Fruit fly (Drosophila melanogaster): ENCODE results near the gene yl.

The yl gene

DNA sequence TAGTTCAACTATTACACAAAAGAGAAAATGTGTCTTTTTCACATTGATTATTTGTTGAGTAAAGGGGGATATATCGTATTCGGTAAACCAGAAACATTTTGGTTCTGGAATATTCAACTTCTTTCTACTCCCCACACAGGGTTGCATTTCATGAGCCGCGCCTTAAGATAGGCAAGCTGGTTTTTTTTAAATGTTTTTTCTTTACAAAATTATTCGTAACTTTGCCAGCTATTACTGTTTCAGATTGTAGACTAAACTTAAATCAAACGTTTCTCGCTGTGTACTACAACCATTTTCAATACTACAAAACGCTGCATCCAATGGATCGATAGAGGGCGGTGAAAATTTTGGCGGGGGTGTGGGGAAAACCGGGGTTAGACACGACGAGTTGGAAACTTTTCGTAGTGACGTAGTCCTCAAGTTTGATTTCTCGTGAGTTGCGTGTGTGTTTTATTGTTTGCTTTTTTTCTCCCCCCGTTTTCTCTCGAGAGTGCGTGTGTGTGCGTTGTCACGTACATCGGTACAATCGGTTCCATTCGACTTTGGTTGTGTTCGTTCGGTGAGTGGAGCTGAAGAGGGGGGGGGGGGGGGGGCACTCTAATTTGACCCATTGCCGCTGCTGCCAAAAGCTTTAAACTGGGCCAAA, 20.6 kb downstream of the yl start:
- peak; percentile 81 for TF ChIP-seq Dfd (GFP tag; optimal IDR thresholded peaks at IDR 0.05)
- no peak for TF ChIP-seq Hnf4 (GFP tag; optimal IDR thresholded peaks at IDR 0.05)

dm6 chrX:14214505-14215449, 21.8 kb downstream of the yl start:
- TF ChIP-seq usp (GFP tag; optimal IDR thresholded peaks at IDR 0.05) = no peak
- TF ChIP-seq Sp1 (GFP tag; optimal IDR thresholded peaks at IDR 0.05) = peak; percentile 53
- TF ChIP-seq Hr83 (GFP tag; optimal IDR thresholded peaks at IDR 0.05; ENCODE audit: poor library complexity, severe bottlenecking) = no peak
- TF ChIP-seq rgr (GFP tag; optimal IDR thresholded peaks at IDR 0.05) = peak; percentile 41
- TF ChIP-seq HLH106 (tag; optimal IDR thresholded peaks at IDR 0.05) = peak; percentile 61
- TF ChIP-seq dmrt93B (GFP tag; optimal IDR thresholded peaks at IDR 0.05) = peak; percentile 26
- no peak for TF ChIP-seq woc (GFP tag; optimal IDR thresholded peaks at IDR 0.05)
- TF ChIP-seq foxo (GFP tag; optimal IDR thresholded peaks at IDR 0.05) = peak in 1 of 2 experiments; percentile 33
- TF ChIP-seq tai (GFP tag; optimal IDR thresholded peaks at IDR 0.05) = peak; percentile 15
- peak; percentile 9 for TF ChIP-seq h (GFP tag; optimal IDR thresholded peaks at IDR 0.05)

dm6 chrX:14215834-14216233, 22.8 kb downstream of the yl start:
- TF ChIP-seq h (GFP tag; optimal IDR thresholded peaks at IDR 0.05) = peak; percentile 8
- TF ChIP-seq fru (GFP tag; optimal IDR thresholded peaks at IDR 0.05) = peak; percentile 9
- no peak for TF ChIP-seq Rel (GFP tag; optimal IDR thresholded peaks at IDR 0.05)
- TF ChIP-seq Rel (tag; optimal IDR thresholded peaks at IDR 0.05) = peak; percentile 36
- TF ChIP-seq OdsH (GFP tag; optimal IDR thresholded peaks at IDR 0.05) = peak; percentile 0
- TF ChIP-seq usp (GFP tag; optimal IDR thresholded peaks at IDR 0.05) = no peak
- TF ChIP-seq HLH106 (tag; optimal IDR thresholded peaks at IDR 0.05) = peak; percentile 44
- TF ChIP-seq psq (GFP tag; optimal IDR thresholded peaks at IDR 0.05) = peak; percentile 7
- TF ChIP-seq Sp1 (GFP tag; optimal IDR thresholded peaks at IDR 0.05) = peak; percentile 2
- TF ChIP-seq br (GFP tag; optimal IDR thresholded peaks at IDR 0.05) = no peak

DNA sequence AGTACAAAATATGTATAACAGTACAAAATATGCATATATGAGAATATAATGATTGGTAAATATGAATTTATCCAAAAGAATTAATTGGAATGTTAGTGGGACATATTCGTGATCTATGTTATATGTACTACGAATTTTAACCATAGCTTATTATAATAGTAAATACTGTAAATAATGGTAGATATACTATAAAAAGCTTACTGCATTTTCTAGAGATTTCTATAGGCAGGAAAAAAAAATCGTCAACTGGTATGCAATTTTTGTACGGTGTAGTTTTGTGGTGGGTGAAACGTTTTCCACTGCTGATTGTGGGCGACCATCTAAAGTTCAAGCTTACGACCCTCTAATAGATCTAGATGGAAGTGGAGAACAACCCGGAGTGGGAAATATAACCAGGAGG, 23.8 kb downstream of the yl start:
- TF ChIP-seq fru (GFP tag; optimal IDR thresholded peaks at IDR 0.05) = no peak
- no peak for TF ChIP-seq jim (GFP tag; optimal IDR thresholded peaks at IDR 0.05)
- TF ChIP-seq Dif (GFP tag; optimal IDR thresholded peaks at IDR 0.05; ENCODE audit: partially characterized antibody) = no peak
- TF ChIP-seq brk (GFP tag; optimal IDR thresholded peaks at IDR 0.05) = no peak
- no peak for TF ChIP-seq Sp1 (GFP tag; optimal IDR thresholded peaks at IDR 0.05)
- TF ChIP-seq CG32264 (GFP tag; optimal IDR thresholded peaks at IDR 0.05) = no peak
- no peak for TF ChIP-seq sage (GFP tag; optimal IDR thresholded peaks at IDR 0.05)
- no peak for TF ChIP-seq CG9705 (GFP tag; optimal IDR thresholded peaks at IDR 0.05)
- no peak for TF ChIP-seq Vsx2 (GFP tag; optimal IDR thresholded peaks at IDR 0.05; ENCODE audit: partially characterized antibody)
- no peak for TF ChIP-seq Hr83 (GFP tag; optimal IDR thresholded peaks at IDR 0.05; ENCODE audit: poor library complexity, severe bottlenecking)
- no peak for TF ChIP-seq dsf (GFP tag; optimal IDR thresholded peaks at IDR 0.05; ENCODE audit: borderline replicate concordance)
- TF ChIP-seq Myc (optimal IDR thresholded peaks at IDR 0.05) = no peak
- no peak for TF ChIP-seq dmrt93B (GFP tag; optimal IDR thresholded peaks at IDR 0.05)
- TF ChIP-seq sv (GFP tag; optimal IDR thresholded peaks at IDR 0.05) = no peak
- TF ChIP-seq Hr78 (GFP tag; optimal IDR thresholded peaks at IDR 0.05) = no peak
- TF ChIP-seq psq (GFP tag; optimal IDR thresholded peaks at IDR 0.05) = no peak
- TF ChIP-seq Abd-B (GFP tag; optimal IDR thresholded peaks at IDR 0.05) = no peak

DNA sequence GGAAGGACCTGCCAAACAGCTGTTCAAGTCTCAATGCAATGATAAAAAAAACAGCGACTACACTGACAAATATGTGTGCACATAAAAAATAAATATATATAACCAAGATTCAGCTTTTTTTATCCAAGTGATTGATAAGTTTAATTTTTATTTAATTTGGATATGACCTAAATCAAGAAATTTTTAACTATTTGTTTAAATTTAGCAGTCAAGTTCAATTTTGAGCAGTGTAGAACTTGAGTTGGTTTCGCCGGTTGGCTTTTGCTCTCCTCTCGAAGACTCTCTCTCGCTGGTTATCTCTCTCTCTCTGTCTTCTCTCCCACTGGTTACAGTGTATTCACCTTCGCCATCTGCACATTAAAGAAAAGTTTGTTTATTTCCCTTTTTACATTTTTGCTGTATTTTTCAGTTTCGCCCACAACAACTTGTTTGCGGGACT, 25.1 kb downstream of the yl start:
- TF ChIP-seq br (GFP tag; optimal IDR thresholded peaks at IDR 0.05) (peak; percentile 94), ey (GFP tag; optimal IDR thresholded peaks at IDR 0.05) (peak; percentile 93), OdsH (GFP tag; optimal IDR thresholded peaks at IDR 0.05) (peak; percentile 97), HLH106 (tag; optimal IDR thresholded peaks at IDR 0.05) (peak; percentile 98), fru (GFP tag; optimal IDR thresholded peaks at IDR 0.05) (peak; percentile 97), Hr78 (GFP tag; optimal IDR thresholded peaks at IDR 0.05) (no peak), woc (GFP tag; optimal IDR thresholded peaks at IDR 0.05) (peak; percentile 90), usp (GFP tag; optimal IDR thresholded peaks at IDR 0.05) (no peak), Dfd (GFP tag; optimal IDR thresholded peaks at IDR 0.05) (peak; percentile 94), rgr (GFP tag; optimal IDR thresholded peaks at IDR 0.05) (peak; percentile 97), Mio (GFP tag; optimal IDR thresholded peaks at IDR 0.05) (no peak), Myc (optimal IDR thresholded peaks at IDR 0.05) (no peak), sage (GFP tag; optimal IDR thresholded peaks at IDR 0.05) (peak; percentile 95), jim (GFP tag; optimal IDR thresholded peaks at IDR 0.05) (no peak), sv (GFP tag; optimal IDR thresholded peaks at IDR 0.05) (peak; percentile 79), dl (GFP tag; optimal IDR thresholded peaks at IDR 0.05; ENCODE audit: insufficient read depth in 1 of 2, partially characterized antibody in 2 of 2) (no peak), GATAd (GFP tag; optimal IDR thresholded peaks at IDR 0.05) (peak; percentile 54), Rel (GFP tag; optimal IDR thresholded peaks at IDR 0.05) (peak; percentile 75), Rel (tag; optimal IDR thresholded peaks at IDR 0.05) (peak; percentile 84), CG9705 (GFP tag; optimal IDR thresholded peaks at IDR 0.05) (peak; percentile 92), Hr83 (GFP tag; optimal IDR thresholded peaks at IDR 0.05; ENCODE audit: poor library complexity, severe bottlenecking) (no peak), dmrt93B (GFP tag; optimal IDR thresholded peaks at IDR 0.05) (peak; percentile 93), Sp1 (GFP tag; optimal IDR thresholded peaks at IDR 0.05) (peak; percentile 98), tai (GFP tag; optimal IDR thresholded peaks at IDR 0.05) (no peak), Abd-B (GFP tag; optimal IDR thresholded peaks at IDR 0.05) (no peak), CG32264 (GFP tag; optimal IDR thresholded peaks at IDR 0.05) (peak; percentile 79), Dif (GFP tag; optimal IDR thresholded peaks at IDR 0.05; ENCODE audit: partially characterized antibody) (peak; percentile 50), dsf (GFP tag; optimal IDR thresholded peaks at IDR 0.05; ENCODE audit: borderline replicate concordance) (peak; percentile 70)

Measured in whole organism, wandering third instar larva.